Worm (Caenorhabditis elegans) whole organism, midembryonic: ENCODE results near the gene R02D5.9.

Experiments used
- T22C8.4 ChIP-seq: fragments of 200-800 bp; sonication (Bioruptor generic); IDR thresholded peaks from 2 replicates; pipeline ENCODE4 v1.3.6; 2022; ENCODE audit warnings: missing genetic modification characterization, missing compliant biosample characterization
- cog-1 ChIP-seq: sonication (generic microtip); optimal IDR thresholded peaks from 2 replicates; lab custom pipeline; 2016; ENCODE audit warnings: missing genetic modification characterization, missing compliant biosample characterization
- flt-1 ChIP-seq: fragments of 200-800 bp; sonication (Bioruptor generic); IDR thresholded peaks from 2 replicates; pipeline ENCODE4 v1.3.6; 2022; ENCODE audit warnings: missing genetic modification characterization, missing compliant biosample characterization
- klf-2 ChIP-seq: fragments of 200-800 bp; sonication (Bioruptor generic); conservative IDR thresholded peaks from 2 replicates; pipeline ENCODE4 v1.3.6; 2022; ENCODE audit warnings: missing genetic modification reagents, missing genetic modification characterization, missing compliant biosample characterization
- med-1 ChIP-seq: sonication (generic microtip); optimal IDR thresholded peaks from 2 replicates; lab custom pipeline; 2017; ENCODE audit warnings: missing genetic modification characterization, mild to moderate bottlenecking, missing compliant biosample characterization, antibody characterized with exemption, missing genetic modification reagents; ENCODE audit not compliant: insufficient read depth
- ref-1 ChIP-seq: fragments of 200-800 bp; sonication (Bioruptor generic); conservative IDR thresholded peaks from 2 replicates; pipeline ENCODE4 v1.3.6; 2022; ENCODE audit warnings: missing genetic modification reagents, missing genetic modification characterization, missing compliant biosample characterization
- tab-1 ChIP-seq: fragments of 200-800 bp; sonication (Bioruptor generic); IDR thresholded peaks from 2 replicates; pipeline ENCODE4 v1.3.6; 2022; ENCODE audit warnings: missing genetic modification characterization, missing compliant biosample characterization
- ztf-23 ChIP-seq: fragments of 200-800 bp; sonication (Bioruptor generic); IDR thresholded peaks from 2 replicates; pipeline ENCODE4 v1.3.6; 2022; ENCODE audit warnings: missing genetic modification reagents, missing genetic modification characterization, missing compliant biosample characterization
- ztf-29 ChIP-seq: fragments of 200-800 bp; sonication (Bioruptor generic); IDR thresholded peaks from 2 replicates; pipeline ENCODE4 v1.3.6; 2022; ENCODE audit warnings: missing genetic modification reagents, missing genetic modification characterization, missing compliant biosample characterization

The R02D5.9 gene

DNA sequence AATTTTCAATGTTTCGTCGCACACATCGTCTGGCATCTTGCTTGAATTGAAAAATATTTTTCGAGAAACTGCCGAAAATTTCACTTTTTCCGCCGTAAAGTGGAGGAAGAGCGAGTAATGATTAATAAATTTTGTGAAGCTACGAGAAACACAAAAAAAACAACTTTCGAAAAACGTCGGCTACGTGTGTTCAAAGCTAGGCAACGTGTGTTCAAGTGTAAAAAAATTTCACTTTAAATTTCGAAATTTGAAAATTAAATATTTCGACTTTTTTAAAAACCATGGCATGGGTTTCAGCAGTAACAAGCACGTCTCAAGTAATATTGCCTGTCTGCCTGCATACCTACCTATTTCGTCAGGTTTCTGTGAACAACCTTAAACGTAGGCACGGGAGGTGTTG lies 25.4 kb upstream of the R02D5.9 start, which contains the start of gene tag-191:
tag-191 (minus strand) TSS at position 101 of the 400 bp plus-strand sequence.
- TF ChIP-seq ref-1 (GFP tag; lab: Robert Waterston, UW), result no peak

DNA sequence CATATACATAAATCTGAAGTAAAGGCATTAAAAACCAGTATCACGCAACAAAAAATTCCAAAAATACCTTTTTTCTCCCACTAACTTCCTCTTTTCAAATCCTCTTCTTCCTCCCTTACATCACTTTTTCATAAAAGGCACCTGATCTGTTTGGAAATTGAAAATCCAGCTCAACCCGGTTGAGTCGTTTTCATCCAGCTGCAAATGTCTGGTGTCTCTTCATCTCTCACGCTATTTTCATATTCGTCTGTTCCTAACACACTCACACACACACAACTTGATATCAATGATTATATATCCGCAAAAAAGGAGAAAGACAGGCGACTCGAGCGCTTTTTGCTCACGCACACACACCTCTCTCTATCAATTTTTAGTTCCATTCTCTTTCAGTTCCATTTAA lies 21.5 kb upstream of the R02D5.9 start:
- no peak for TF ChIP-seq klf-2 (GFP tag; lab: Robert Waterston, UW)

DNA sequence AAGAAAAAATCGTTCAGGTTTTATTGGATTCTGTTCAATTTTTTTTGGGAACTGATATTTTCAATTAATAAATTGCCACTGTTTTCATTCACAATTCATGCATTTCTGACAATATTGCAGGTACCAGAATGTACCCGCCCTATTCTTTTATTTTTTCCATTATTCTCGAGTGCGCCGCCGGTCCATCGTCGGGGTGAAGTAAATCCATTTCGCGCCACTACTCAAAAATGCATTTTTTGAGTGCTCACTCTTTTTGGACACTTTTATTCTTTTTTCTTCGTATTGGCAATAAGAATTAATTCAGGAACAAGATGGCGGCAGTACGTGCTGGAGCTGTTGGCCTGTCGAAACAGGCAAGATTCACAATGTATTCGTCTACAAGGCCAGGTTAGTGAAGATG lies 19.9 kb upstream of the R02D5.9 start, which contains the start of gene kcnl-4:
kcnl-4 (plus strand) TSS at position 301 of the 400 bp plus-strand sequence.
- no peak for TF ChIP-seq tab-1
- TF ChIP-seq klf-2 (GFP tag; lab: Robert Waterston, UW), result no peak
- TF ChIP-seq ztf-23, result no peak
- TF ChIP-seq T22C8.4, result no peak
- no peak for TF ChIP-seq flt-1
- TF ChIP-seq ref-1 (GFP tag; lab: Robert Waterston, UW), result no peak
- TF ChIP-seq cog-1, result no peak
- no peak for TF ChIP-seq ztf-29
- no peak for TF ChIP-seq med-1

ce11 chrV:14527210-14527609 lies 16.3 kb upstream of the R02D5.9 start:
- TF ChIP-seq klf-2 (GFP tag; lab: Robert Waterston, UW), result no peak
- no peak for TF ChIP-seq T22C8.4
- TF ChIP-seq ztf-23, result no peak
- no peak for TF ChIP-seq ref-1 (GFP tag; lab: Robert Waterston, UW)
- no peak for TF ChIP-seq ztf-29
- no peak for TF ChIP-seq med-1
- TF ChIP-seq cog-1, result no peak

DNA sequence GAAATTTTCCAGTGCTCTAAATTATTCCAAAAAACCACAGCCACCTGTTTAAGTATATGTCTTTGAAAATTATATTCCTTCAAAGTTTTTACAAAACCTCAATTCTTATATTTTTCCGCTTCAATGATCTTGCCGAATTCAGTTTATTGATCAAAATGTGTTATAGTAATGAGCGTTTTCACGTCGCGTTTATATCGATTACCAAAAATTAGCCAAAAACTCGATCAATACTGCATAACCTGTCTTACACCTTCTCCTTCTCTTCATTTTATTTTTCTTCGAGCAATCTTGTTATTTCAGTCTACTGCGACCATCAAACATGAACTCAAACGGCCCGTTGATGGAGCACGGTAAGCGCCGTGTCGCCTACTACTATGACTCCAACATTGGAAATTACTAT lies 14.2 kb upstream of the R02D5.9 start, which contains the start of gene hda-1:
hda-1 (plus strand) TSS at position 301 of the 400 bp plus-strand sequence.
- TF ChIP-seq klf-2 (GFP tag; lab: Robert Waterston, UW), result no peak
- TF ChIP-seq ref-1 (GFP tag; lab: Robert Waterston, UW), result no peak
- no peak for TF ChIP-seq T22C8.4
- TF ChIP-seq ztf-23, result no peak
- TF ChIP-seq cog-1, result no peak
- TF ChIP-seq med-1, result no peak
- no peak for TF ChIP-seq ztf-29
- no peak for TF ChIP-seq flt-1
- no peak for TF ChIP-seq tab-1

DNA sequence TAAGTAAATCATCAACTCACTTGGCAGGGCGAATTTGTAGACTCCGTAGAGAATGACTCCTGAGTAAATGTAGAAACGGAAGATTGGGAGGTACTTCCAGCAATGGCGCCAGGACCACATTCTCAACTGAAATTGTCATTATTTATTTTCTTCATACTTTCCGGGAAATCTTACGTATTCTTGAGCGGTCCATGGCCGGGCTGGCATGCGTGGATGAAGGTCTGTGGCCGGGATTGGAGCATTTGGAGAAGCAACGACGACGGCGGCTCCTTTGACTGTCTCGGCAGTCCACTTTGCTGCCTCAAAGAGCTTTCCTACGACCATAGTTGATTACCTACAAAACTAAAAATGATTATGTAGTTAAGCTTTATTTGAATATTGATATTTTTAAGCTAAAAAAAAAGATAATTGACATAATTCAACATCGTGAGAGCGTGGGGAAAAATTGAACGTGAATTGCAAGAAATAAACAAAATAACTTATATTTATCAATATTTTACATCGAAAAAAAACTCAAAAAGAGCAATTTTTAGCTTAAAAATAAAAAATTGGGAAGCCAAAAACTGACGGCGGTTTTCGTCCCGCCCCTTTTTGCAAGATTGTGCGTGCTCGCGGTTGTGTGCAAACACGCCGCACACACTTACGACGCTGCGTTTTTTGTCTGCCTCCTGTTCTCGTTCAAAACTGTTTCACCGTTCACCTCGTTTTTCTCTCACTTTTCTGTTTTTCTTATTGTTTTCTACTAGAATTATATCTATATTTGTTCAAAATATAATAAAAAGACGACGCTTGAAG lies 13.1 kb upstream of the R02D5.9 start, which contains the start of gene ril-1:
ril-1 (minus strand) TSS at position 342 of the 795 bp plus-strand sequence.
- peak; percentile 63 for TF ChIP-seq med-1
- TF ChIP-seq ztf-23, result peak; percentile 65
- TF ChIP-seq tab-1, result 0 out of 2 replicates have a peak, but pooled peaks have one; percentile 16
- no peak for TF ChIP-seq ref-1 (GFP tag; lab: Robert Waterston, UW)

DNA sequence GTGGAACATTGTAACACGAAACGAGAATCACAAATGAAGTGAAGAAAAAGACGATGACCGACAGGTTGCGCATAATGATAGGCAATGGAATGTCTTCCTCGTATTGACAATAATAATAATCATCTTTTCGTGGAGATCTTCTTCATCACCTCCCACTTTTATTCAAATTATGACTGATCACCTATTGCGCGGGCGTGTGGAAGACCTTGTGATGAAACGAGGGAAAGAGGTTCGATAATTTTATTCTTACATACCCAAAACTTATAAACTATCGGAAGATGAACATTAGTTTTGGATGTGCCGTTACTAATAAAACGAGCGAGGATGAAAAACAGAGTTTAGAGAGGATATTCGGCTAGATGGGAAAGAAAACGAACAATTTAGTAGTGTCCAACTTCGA lies 12.2 kb upstream of the R02D5.9 start, which contains the start of gene C53A5.2:
C53A5.2 (minus strand) TSS at position 101 of the 400 bp plus-strand sequence.
- TF ChIP-seq tab-1, result no peak
- no peak for TF ChIP-seq klf-2 (GFP tag; lab: Robert Waterston, UW)
- TF ChIP-seq flt-1, result no peak
- TF ChIP-seq ztf-23, result no peak
- no peak for TF ChIP-seq T22C8.4
- TF ChIP-seq med-1, result no peak
- no peak for TF ChIP-seq cog-1
- no peak for TF ChIP-seq ref-1 (GFP tag; lab: Robert Waterston, UW)
- TF ChIP-seq ztf-29, result no peak

- no peak for TF ChIP-seq T22C8.4
- no peak for TF ChIP-seq ztf-29
- TF ChIP-seq med-1, result no peak
- no peak for TF ChIP-seq ref-1 (GFP tag; lab: Robert Waterston, UW)
- no peak for TF ChIP-seq cog-1
- no peak for TF ChIP-seq ztf-23
- TF ChIP-seq tab-1, result no peak
- TF ChIP-seq klf-2 (GFP tag; lab: Robert Waterston, UW), result no peak
- no peak for TF ChIP-seq flt-1
These were observed 11.6 kb upstream of the R02D5.9 start, which contains the start of gene C53A5.16 for ce11 chrV:14522514-14522913. Gene C53A5.16 (minus strand): TSS chrV:14522614.

ce11 chrV:14521000-14521399 lies 10.1 kb upstream of the R02D5.9 start, which contains the start of gene C53A5.17:
Gene C53A5.17 (minus strand): TSS chrV:14521100.
- no peak for TF ChIP-seq ztf-23
- TF ChIP-seq tab-1, result no peak
- no peak for TF ChIP-seq ztf-29
- TF ChIP-seq klf-2 (GFP tag; lab: Robert Waterston, UW), result no peak
- no peak for TF ChIP-seq flt-1
- TF ChIP-seq T22C8.4, result no peak
- no peak for TF ChIP-seq med-1

DNA sequence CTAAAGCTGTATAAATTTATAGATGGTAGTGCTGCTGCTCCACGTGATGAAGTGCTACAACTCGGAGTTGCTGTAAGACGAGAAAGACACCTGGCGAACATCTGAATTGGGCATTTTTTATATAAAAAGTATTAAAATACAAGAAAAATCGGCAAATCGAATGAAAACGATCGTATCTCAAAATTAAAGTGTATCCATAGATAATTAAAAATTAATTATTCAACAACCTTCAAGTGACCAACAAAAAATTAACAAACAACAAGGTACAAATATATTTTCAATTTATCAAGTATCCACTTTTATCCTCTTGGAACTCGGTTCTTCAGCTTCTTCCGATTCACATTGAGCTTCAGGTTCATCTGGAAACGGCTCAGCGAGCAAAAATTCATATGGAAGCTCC lies 8.3 kb upstream of the R02D5.9 start, which contains the start of gene R02D5.8:
R02D5.8 (minus strand) TSS at position 101 of the 400 bp plus-strand sequence.
- TF ChIP-seq ztf-29 (no peak), flt-1 (no peak), klf-2 (GFP tag; lab: Robert Waterston, UW) (no peak), tab-1 (no peak), cog-1 (no peak), ref-1 (GFP tag; lab: Robert Waterston, UW) (no peak), med-1 (no peak), T22C8.4 (no peak)

- TF ChIP-seq ztf-29, result no peak
- no peak for TF ChIP-seq flt-1
- TF ChIP-seq tab-1, result no peak
- TF ChIP-seq ref-1 (GFP tag; lab: Robert Waterston, UW), result no peak
- TF ChIP-seq med-1, result no peak
These were observed 7.1 kb upstream of the R02D5.9 start, which contains the start of gene R02D5.6 for ce11 chrV:14518010-14518409. Gene R02D5.6 (minus strand): TSS chrV:14518110.
